Worm (Caenorhabditis elegans) whole organism, young adult: ENCODE results near the gene pho-12.

Source experiments
- B0035.1 ChIP-seq: sonication (generic microtip); optimal IDR thresholded peaks from 2 replicates; lab custom pipeline; 2016; ENCODE audit warnings: missing genetic modification characterization, mild to moderate bottlenecking, missing compliant biosample characterization, missing genotype, missing genetic modification reagents
- C06A6.2 ChIP-seq: fragments of 200-800 bp; sonication (Bioruptor generic); conservative IDR thresholded peaks from 2 replicates; pipeline ENCODE4 v1.3.6; 2022; ENCODE audit warnings: missing genetic modification characterization, missing compliant biosample characterization
- D2030.7 ChIP-seq: fragments of 200-800 bp; sonication (Bioruptor generic); IDR thresholded peaks from 2 replicates; pipeline ENCODE4 v1.3.6; 2022; ENCODE audit warnings: missing genetic modification reagents, missing genetic modification characterization, missing compliant biosample characterization
- F33H1.4 ChIP-seq: fragments of 200-800 bp; sonication (Bioruptor generic); IDR thresholded peaks from 2 replicates; pipeline ENCODE4 v1.3.6; 2022; ENCODE audit warnings: missing genetic modification reagents, missing genetic modification characterization, missing compliant biosample characterization
- F37B4.10 ChIP-seq: fragments of 200-800 bp; sonication (Bioruptor generic); IDR thresholded peaks from 2 replicates; pipeline ENCODE4 v1.3.6; 2022; ENCODE audit warnings: missing genetic modification characterization, missing compliant biosample characterization
- K11D2.4 ChIP-seq: fragments of 200-800 bp; sonication (Bioruptor generic); IDR thresholded peaks from 2 replicates; pipeline ENCODE4 v1.3.6; 2022; ENCODE audit warnings: missing genetic modification reagents, missing genetic modification characterization, missing compliant biosample characterization
- T07F8.4 ChIP-seq: sonication (generic microtip); optimal IDR thresholded peaks from 2 replicates; lab custom pipeline; 2016; ENCODE audit warnings: mild to moderate bottlenecking, missing genetic modification characterization, moderate library complexity, missing compliant biosample characterization
- Y53G8AR.9 ChIP-seq: fragments of 200-800 bp; sonication (Bioruptor generic); conservative IDR thresholded peaks from 2 replicates; pipeline ENCODE4 v1.3.6; 2022; ENCODE audit warnings: missing genetic modification reagents, missing genetic modification characterization, missing compliant biosample characterization
- Y56A3A.18 ChIP-seq: fragments of 200-800 bp; sonication (Bioruptor generic); IDR thresholded peaks from 2 replicates; pipeline ENCODE4 v1.3.6; 2022; ENCODE audit warnings: missing genetic modification reagents, missing genetic modification characterization, missing compliant biosample characterization
- Y67H2A.10 ChIP-seq: fragments of 200-800 bp; sonication (Bioruptor generic); conservative IDR thresholded peaks from 2 replicates; pipeline ENCODE4 v1.3.6; 2022; ENCODE audit warnings: missing genetic modification reagents, missing genetic modification characterization, missing compliant biosample characterization
- Y79H2A.3 ChIP-seq: fragments of 200-800 bp; sonication (Bioruptor generic); conservative IDR thresholded peaks from 2 replicates; pipeline ENCODE4 v1.3.6; 2022; ENCODE audit warnings: missing genetic modification reagents, missing genetic modification characterization, missing compliant biosample characterization
- ZK185.1 ChIP-seq: sonication (generic microtip); optimal IDR thresholded peaks from 2 replicates; lab custom pipeline; 2016; ENCODE audit warnings: mild to moderate bottlenecking, missing genetic modification characterization, missing compliant biosample characterization; ENCODE audit not compliant: poor library complexity, severe bottlenecking
- ama-1 ChIP-seq, 3 experiments: fragments of 150-350 bp in 1 of 3; sonication (generic microtip) in 2 of 3; optimal IDR thresholded peaks; 2 replicates each; lab custom pipeline; 2014 to 2018; ENCODE audit warnings: missing biosample characterization in 2 of 3, missing genetic modification characterization in 2 of 3, missing genetic modification reagents in 2 of 3
- aptf-2 ChIP-seq: fragments of 200-800 bp; sonication (Bioruptor generic); conservative IDR thresholded peaks from 2 replicates; pipeline ENCODE4 v1.3.6; 2022; ENCODE audit warnings: missing genetic modification reagents, missing genetic modification characterization, missing compliant biosample characterization
- aptf-3 ChIP-seq: fragments of 200-800 bp; sonication (Bioruptor generic); IDR thresholded peaks from 2 replicates; pipeline ENCODE4 v1.3.6; 2022; ENCODE audit warnings: missing genetic modification characterization, missing compliant biosample characterization
- athp-1 ChIP-seq: sonication (generic microtip); optimal IDR thresholded peaks from 2 replicates; lab custom pipeline; 2017; ENCODE audit warnings: mild to moderate bottlenecking, missing genetic modification characterization, missing compliant biosample characterization
- attf-6 ChIP-seq: fragments of 200-800 bp; sonication (Bioruptor generic); IDR thresholded peaks from 2 replicates; pipeline ENCODE4 v1.3.6; 2022; ENCODE audit warnings: missing genetic modification reagents, missing genetic modification characterization, missing compliant biosample characterization
- bed-2 ChIP-seq: fragments of 200-800 bp; sonication (Bioruptor generic); IDR thresholded peaks from 2 replicates; pipeline ENCODE4 v1.3.6; 2022; ENCODE audit warnings: missing genetic modification reagents, missing genetic modification characterization, missing compliant biosample characterization
- ceh-58 ChIP-seq: fragments of 200-800 bp; sonication (Bioruptor generic); IDR thresholded peaks from 2 replicates; pipeline ENCODE4 v1.3.6; 2022; ENCODE audit warnings: missing genetic modification characterization, missing compliant biosample characterization
- ceh-79 ChIP-seq: sonication (generic microtip); optimal IDR thresholded peaks from 2 replicates; lab custom pipeline; 2017; ENCODE audit warnings: mild to moderate bottlenecking, missing genetic modification characterization, missing compliant biosample characterization
- ceh-91 ChIP-seq: fragments of 200-800 bp; sonication (Bioruptor generic); IDR thresholded peaks from 2 replicates; pipeline ENCODE4 v1.3.6; 2022; ENCODE audit warnings: missing genetic modification reagents, missing genetic modification characterization, missing compliant biosample characterization
- chd-7 ChIP-seq: sonication (generic microtip); optimal IDR thresholded peaks from 2 replicates; lab custom pipeline; 2016; ENCODE audit warnings: mild to moderate bottlenecking, missing genetic modification characterization, moderate library complexity, missing compliant biosample characterization
- dox-1 ChIP-seq: fragments of 200-800 bp; sonication (Bioruptor generic); IDR thresholded peaks from 2 replicates; pipeline ENCODE4 v1.3.6; 2022; ENCODE audit warnings: missing genetic modification reagents, missing genetic modification characterization, missing compliant biosample characterization
- dpl-1 ChIP-seq: fragments of 150-350 bp; optimal IDR thresholded peaks from 2 replicates; lab custom pipeline; 2014; ENCODE audit warnings: missing biosample characterization, missing genetic modification reagents, missing genetic modification characterization
- egl-18 ChIP-seq: fragments of 200-800 bp; sonication (Bioruptor generic); IDR thresholded peaks from 2 replicates; pipeline ENCODE4 v1.3.6; 2022; ENCODE audit warnings: missing genetic modification reagents, missing genetic modification characterization, missing compliant biosample characterization
- egrh-3 ChIP-seq: fragments of 200-800 bp; sonication (Bioruptor generic); IDR thresholded peaks from 2 replicates; pipeline ENCODE4 v1.3.6; 2022; ENCODE audit warnings: missing genetic modification reagents, missing genetic modification characterization, missing compliant biosample characterization
- ets-4 ChIP-seq: fragments of 200-800 bp; sonication (Bioruptor generic); optimal IDR thresholded peaks from 2 replicates; lab custom pipeline; 2018; ENCODE audit warnings: mild to moderate bottlenecking, missing genetic modification characterization, missing compliant biosample characterization
- fkh-3 ChIP-seq: sonication (generic microtip); optimal IDR thresholded peaks from 2 replicates; lab custom pipeline; 2016; ENCODE audit warnings: mild to moderate bottlenecking, missing genetic modification characterization, missing compliant biosample characterization
- hlh-12 ChIP-seq: sonication (generic microtip); optimal IDR thresholded peaks from 2 replicates; lab custom pipeline; 2016; ENCODE audit warnings: missing genetic modification characterization, missing compliant biosample characterization
- hmg-20 ChIP-seq: fragments of 200-800 bp; sonication (Bioruptor generic); IDR thresholded peaks from 2 replicates; pipeline ENCODE4 v1.3.6; 2022; ENCODE audit warnings: missing genetic modification reagents, missing genetic modification characterization, missing compliant biosample characterization
- hsf-1 ChIP-seq: fragments of 200-800 bp; sonication (Bioruptor generic); IDR thresholded peaks from 2 replicates; pipeline ENCODE4 v1.3.6; 2022; ENCODE audit warnings: missing genetic modification reagents, missing genetic modification characterization, missing compliant biosample characterization
- lin-40 ChIP-seq: sonication (generic microtip); optimal IDR thresholded peaks from 2 replicates; lab custom pipeline; 2016; ENCODE audit warnings: missing genetic modification characterization, mild to moderate bottlenecking, missing compliant biosample characterization, missing genotype, missing genetic modification reagents
- madf-6 ChIP-seq: fragments of 200-800 bp; sonication (Bioruptor generic); IDR thresholded peaks from 2 replicates; pipeline ENCODE4 v1.3.6; 2022; ENCODE audit warnings: missing genetic modification reagents, missing genetic modification characterization, missing compliant biosample characterization
- mel-28 ChIP-seq: sonication (generic microtip); optimal IDR thresholded peaks from 2 replicates; lab custom pipeline; 2016; ENCODE audit warnings: borderline replicate concordance, mild to moderate bottlenecking, missing genetic modification characterization, missing compliant biosample characterization
- mes-4 ChIP-seq: sonication (generic microtip); optimal IDR thresholded peaks from 2 replicates; lab custom pipeline; 2016; ENCODE audit warnings: missing genotype, missing genetic modification characterization, missing compliant biosample characterization
- nfyb-1 ChIP-seq: fragments of 200-800 bp; sonication (Bioruptor generic); IDR thresholded peaks from 2 replicates; pipeline ENCODE4 v1.3.6; 2022; ENCODE audit warnings: missing genetic modification reagents, missing genetic modification characterization, missing compliant biosample characterization
- nhr-80 ChIP-seq: sonication (generic microtip); optimal IDR thresholded peaks from 2 replicates; lab custom pipeline; 2016; ENCODE audit warnings: missing genetic modification characterization, missing compliant biosample characterization
- pbrm-1 ChIP-seq: fragments of 200-800 bp; sonication (Bioruptor generic); IDR thresholded peaks from 2 replicates; pipeline ENCODE4 v1.3.6; 2022; ENCODE audit warnings: missing genetic modification reagents, missing genetic modification characterization, missing compliant biosample characterization
- rpc-1 ChIP-seq, 2 experiments: fragments of 150-350 bp in 1 of 2; sonication (generic microtip) in 1 of 2; optimal IDR thresholded peaks; 2 replicates each; lab custom pipeline; 2014 to 2018; ENCODE audit warnings: missing biosample characterization in 1 of 2, missing genetic modification characterization in 1 of 2, missing genetic modification reagents in 1 of 2, missing genotype in 1 of 2
- snpc-1.1 ChIP-seq: sonication (generic microtip); optimal IDR thresholded peaks from 2 replicates; lab custom pipeline; 2017; ENCODE audit warnings: missing genetic modification characterization, mild to moderate bottlenecking, missing compliant biosample characterization, antibody characterized with exemption, moderate library complexity, missing genotype, missing genetic modification reagents; ENCODE audit not compliant: insufficient read depth
- sptf-2 ChIP-seq: fragments of 200-800 bp; sonication (Bioruptor generic); optimal IDR thresholded peaks from 2 replicates; lab custom pipeline; 2018; ENCODE audit warnings: mild to moderate bottlenecking, missing genetic modification characterization, missing compliant biosample characterization
- tbx-9 ChIP-seq: sonication (generic microtip); optimal IDR thresholded peaks from 2 replicates; lab custom pipeline; 2016; ENCODE audit warnings: borderline replicate concordance, missing genetic modification characterization, inconsistent platforms, missing compliant biosample characterization
- tlf-1 ChIP-seq: fragments of 200-800 bp; sonication (Bioruptor generic); optimal IDR thresholded peaks from 2 replicates; lab custom pipeline; 2018; ENCODE audit warnings: mild to moderate bottlenecking, missing genetic modification characterization, missing compliant biosample characterization
- xnd-1 ChIP-seq: sonication (generic microtip); optimal IDR thresholded peaks from 2 replicates; lab custom pipeline; 2016; ENCODE audit warnings: missing genotype, missing genetic modification reagents, missing genetic modification characterization, missing compliant biosample characterization
- zfh-2 ChIP-seq: fragments of 200-800 bp; sonication (Bioruptor generic); conservative IDR thresholded peaks from 2 replicates; pipeline ENCODE4 v1.3.6; 2022; ENCODE audit warnings: missing genetic modification reagents, missing genetic modification characterization, missing compliant biosample characterization
- ztf-22 ChIP-seq: fragments of 200-800 bp; sonication (Bioruptor generic); optimal IDR thresholded peaks from 2 replicates; lab custom pipeline; 2018; ENCODE audit warnings: mild to moderate bottlenecking, missing genetic modification characterization, moderate library complexity, missing compliant biosample characterization
- ztf-25 ChIP-seq: fragments of 200-800 bp; sonication (Bioruptor generic); IDR thresholded peaks from 2 replicates; pipeline ENCODE4 v1.3.6; 2022; ENCODE audit warnings: missing genetic modification reagents, missing genetic modification characterization, missing compliant biosample characterization
- ztf-26 ChIP-seq: sonication (generic microtip); optimal IDR thresholded peaks from 2 replicates; lab custom pipeline; 2017; ENCODE audit warnings: missing genetic modification characterization, missing compliant biosample characterization

pho-12 gene

ce11 chrII:5105020-5105419 lies 44.4 kb upstream of the pho-12 start (continued):
- TF ChIP-seq Y56A3A.18 (GFP tag; lab: Robert Waterston, UW) (peak; percentile 83; the same call in 1 of the 2 replicates), rpc-1 (optimal IDR thresholded peaks at IDR 0.05; lab: Kevin White, UChicago) (peak; percentile 99), rpc-1 (tag; optimal IDR thresholded peaks at IDR 0.05; lab: Kevin White, UChicago) (peak; percentile 100), B0035.1 (tag; lab: Kevin White, UChicago) (peak; percentile 27), hmg-20 (GFP tag; lab: Robert Waterston, UW) (peak; percentile 64), pbrm-1 (GFP tag; lab: Robert Waterston, UW) (peak; percentile 85), bed-2 (GFP tag; lab: Robert Waterston, UW) (no peak), hsf-1 (GFP tag; lab: Robert Waterston, UW) (peak; percentile 54; the same call in 1 of the 2 replicates), ceh-79 (peak; percentile 70), aptf-2 (GFP tag; lab: Robert Waterston, UW) (0 out of 2 replicates have a peak, but pooled peaks have one; percentile 56), ztf-22 (GFP tag; lab: Kevin White, UChicago) (no peak), nfyb-1 (GFP tag; lab: Robert Waterston, UW) (peak; percentile 93), ztf-25 (GFP tag; lab: Robert Waterston, UW) (peak; percentile 92), zfh-2 (GFP tag; lab: Robert Waterston, UW) (no peak), T07F8.4 (tag; lab: Kevin White, UChicago) (peak; percentile 73), ama-1 (optimal IDR thresholded peaks at IDR 0.05; lab: Kevin White, UChicago) (no peak), ama-1 (GFP tag; optimal IDR thresholded peaks at IDR 0.05; lab: Kevin White, UChicago) (peak; percentile 90 to 94), ceh-91 (GFP tag; lab: Robert Waterston, UW) (no peak), mes-4 (tag; lab: Kevin White, UChicago) (peak; percentile 91), K11D2.4 (GFP tag; lab: Robert Waterston, UW) (peak; percentile 62), Y79H2A.3 (peak; percentile 67; the same call in 1 of the 2 replicates), tlf-1 (GFP tag; lab: Kevin White, UChicago) (peak; percentile 36), dox-1 (GFP tag; lab: Robert Waterston, UW) (peak; percentile 90; the same call in 1 of the 2 replicates), athp-1 (tag; lab: Kevin White, UChicago) (peak; percentile 90), ets-4 (peak; percentile 67), nhr-80 (tag; lab: Kevin White, UChicago) (peak; percentile 54), ceh-58 (no peak), madf-6 (peak; percentile 75), Y53G8AR.9 (peak; percentile 61), F33H1.4 (GFP tag; lab: Robert Waterston, UW) (peak; percentile 46), xnd-1 (tag; lab: Kevin White, UChicago) (peak; percentile 13), chd-7 (tag; lab: Kevin White, UChicago) (peak; percentile 91), aptf-3 (GFP tag; lab: Robert Waterston, UW) (0 out of 2 replicates have a peak, but pooled peaks have one; percentile 58), D2030.7 (GFP tag; lab: Robert Waterston, UW) (peak; percentile 80), tbx-9 (tag; lab: Kevin White, UChicago) (peak; percentile 79), egrh-3 (GFP tag; lab: Robert Waterston, UW) (peak; percentile 56), hlh-12 (tag; lab: Kevin White, UChicago) (peak; percentile 78), sptf-2 (GFP tag; lab: Kevin White, UChicago) (peak; percentile 75), Y67H2A.10 (GFP tag; lab: Robert Waterston, UW) (0 out of 2 replicates have a peak, but pooled peaks have one; percentile 8), fkh-3 (tag; lab: Kevin White, UChicago) (peak; percentile 85), dpl-1 (GFP tag; lab: Kevin White, UChicago) (peak; percentile 1), F37B4.10 (GFP tag; lab: Robert Waterston, UW) (no peak), snpc-1.1 (tag; lab: Kevin White, UChicago) (peak; percentile 70), egl-18 (GFP tag; lab: Robert Waterston, UW) (0 out of 2 replicates have a peak, but pooled peaks have one; percentile 57), C06A6.2 (GFP tag; lab: Robert Waterston, UW) (0 out of 2 replicates have a peak, but pooled peaks have one; percentile 56), lin-40 (tag; lab: Kevin White, UChicago) (peak; percentile 78), ZK185.1 (tag; lab: Kevin White, UChicago) (peak; percentile 94), attf-6 (peak; percentile 71), ztf-26 (tag; lab: Kevin White, UChicago) (peak; percentile 86), mel-28 (tag; lab: Kevin White, UChicago) (peak; percentile 29)
